Worm (Caenorhabditis elegans): ENCODE measurements around the gene F58A3.4.

DNA sequence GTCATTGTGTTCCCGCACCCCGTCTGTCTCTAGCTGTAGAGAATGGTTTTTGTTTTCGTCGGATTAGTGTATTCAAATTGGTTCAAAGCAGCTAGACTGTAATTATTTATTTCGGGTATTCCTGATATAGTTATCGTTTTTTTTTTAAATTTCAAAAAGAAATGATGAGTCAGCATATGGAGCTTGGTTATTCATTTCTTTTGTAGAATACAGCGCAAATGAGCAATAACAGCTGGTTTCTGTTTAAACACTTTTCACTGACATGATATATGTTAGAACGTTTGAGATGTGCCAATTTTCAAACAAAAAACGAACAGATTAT, 19.6 kb downstream of the F58A3.4 start:
- no peak for TF ChIP-seq unc-39 (tag; optimal IDR thresholded peaks at IDR 0.05)
- no peak; the same call in 1 of the 2 replicates for TF ChIP-seq hmg-1.1 (GFP tag; IDR thresholded peaks at IDR 0.05)
- TF ChIP-seq ama-1 (optimal IDR thresholded peaks at IDR 0.05): no peak
- TF ChIP-seq nhr-76 (tag; optimal IDR thresholded peaks at IDR 0.05): no peak
- TF ChIP-seq lsy-2 (tag; optimal IDR thresholded peaks at IDR 0.05): no peak
- no peak for TF ChIP-seq snpc-1.2 (GFP tag; IDR thresholded peaks at IDR 0.05)
- TF ChIP-seq zag-1 (tag; optimal IDR thresholded peaks at IDR 0.05): no peak
- TF ChIP-seq R02D3.7 (tag; optimal IDR thresholded peaks at IDR 0.05): no peak
- TF ChIP-seq daf-19 (GFP tag; conservative IDR thresholded peaks at IDR 0.05): no peak
- no peak for TF ChIP-seq egl-27 (tag; optimal IDR thresholded peaks at IDR 0.05)
- no peak for TF ChIP-seq dmd-9 (GFP tag; IDR thresholded peaks at IDR 0.05)
- no peak for TF ChIP-seq ztf-7 (tag; optimal IDR thresholded peaks at IDR 0.05)

All from whole organism, L4 larva.